Worm (Caenorhabditis elegans) whole organism, early embryonic: ENCODE data around the gene elc-1.

ENCODE experiments used
- B0310.2 ChIP-seq: sonication (generic microtip); optimal IDR thresholded peaks from 2 replicates; lab custom pipeline; 2016; ENCODE audit warnings: mild to moderate bottlenecking, missing genetic modification characterization, missing compliant biosample characterization
- F13C5.2 ChIP-seq: sonication (generic microtip); optimal IDR thresholded peaks from 2 replicates; lab custom pipeline; 2017; ENCODE audit warnings: mild to moderate bottlenecking, missing genetic modification characterization, inconsistent platforms, missing compliant biosample characterization
- aly-1 ChIP-seq: sonication (generic microtip); optimal IDR thresholded peaks from 2 replicates; lab custom pipeline; 2016; ENCODE audit warnings: missing genetic modification characterization, missing compliant biosample characterization
- ama-1 ChIP-seq: fragments of 150-350 bp; optimal IDR thresholded peaks from 2 replicates; lab custom pipeline; 2014
- ceh-13 ChIP-seq: fragments of 200-800 bp; sonication (Bioruptor generic); optimal IDR thresholded peaks from 2 replicates; lab custom pipeline; 2018; ENCODE audit warnings: mild to moderate bottlenecking, missing genetic modification characterization, missing compliant biosample characterization
- ceh-36 ChIP-seq: sonication (generic microtip); optimal IDR thresholded peaks from 2 replicates; lab custom pipeline; 2016; ENCODE audit warnings: missing genetic modification characterization, inconsistent platforms, missing compliant biosample characterization
- ets-7 ChIP-seq: sonication (generic microtip); optimal IDR thresholded peaks from 2 replicates; lab custom pipeline; 2016; ENCODE audit warnings: missing genotype, missing genetic modification characterization, missing compliant biosample characterization
- flt-1 ChIP-seq: fragments of 200-800 bp; sonication (Bioruptor generic); IDR thresholded peaks from 2 replicates; pipeline ENCODE4 v1.3.6; 2022; ENCODE audit warnings: missing genetic modification characterization, missing compliant biosample characterization
- hmbx-1 ChIP-seq: sonication (generic microtip); optimal IDR thresholded peaks from 2 replicates; lab custom pipeline; 2016; ENCODE audit warnings: mild to moderate bottlenecking, missing genetic modification characterization, missing compliant biosample characterization
- hmg-4 ChIP-seq: fragments of 200-800 bp; sonication (Bioruptor generic); optimal IDR thresholded peaks from 2 replicates; lab custom pipeline; 2018; ENCODE audit warnings: mild to moderate bottlenecking, missing genetic modification characterization, missing compliant biosample characterization
- hnd-1 ChIP-seq: sonication (generic microtip); optimal IDR thresholded peaks from 2 replicates; lab custom pipeline; 2016; ENCODE audit warnings: missing genetic modification characterization, missing compliant biosample characterization
- pes-1 ChIP-seq: fragments of 200-800 bp; sonication (Bioruptor generic); IDR thresholded peaks from 2 replicates; pipeline ENCODE4 v1.3.6; 2022; ENCODE audit warnings: missing genetic modification reagents, missing genetic modification characterization, missing compliant biosample characterization
- scrt-1 ChIP-seq: fragments of 200-800 bp; sonication (Bioruptor generic); IDR thresholded peaks from 2 replicates; pipeline ENCODE4 v1.3.6; 2022; ENCODE audit warnings: missing genetic modification characterization, missing compliant biosample characterization
- sea-1 ChIP-seq: fragments of 200-800 bp; sonication (Bioruptor generic); conservative IDR thresholded peaks from 2 replicates; pipeline ENCODE4 v1.3.6; 2022; ENCODE audit warnings: missing genetic modification characterization, missing compliant biosample characterization
- tbx-11 ChIP-seq: fragments of 200-800 bp; sonication (Bioruptor generic); IDR thresholded peaks from 2 replicates; pipeline ENCODE4 v1.3.6; 2022; ENCODE audit warnings: missing genetic modification characterization, missing compliant biosample characterization
- tbx-37 ChIP-seq: fragments of 200-800 bp; sonication (Bioruptor generic); conservative IDR thresholded peaks from 2 replicates; pipeline ENCODE4 v1.3.6; 2022; ENCODE audit warnings: missing genetic modification reagents, missing genetic modification characterization, missing compliant biosample characterization
- tra-4 ChIP-seq: sonication (generic microtip); optimal IDR thresholded peaks from 2 replicates; lab custom pipeline; 2017; ENCODE audit warnings: missing genetic modification characterization, missing compliant biosample characterization

Gene elc-1

ce11 chrIII:1398183-1398582 lies 18.8 kb downstream of the elc-1 start:
- TF ChIP-seq hnd-1 (no peak), F13C5.2 (no peak), ama-1 (lab: Kevin White, UChicago) (no peak), tbx-37 (no peak), hmbx-1 (tag; lab: Kevin White, UChicago) (no peak), sea-1 (GFP tag; lab: Robert Waterston, UW) (no peak), aly-1 (tag; lab: Kevin White, UChicago) (no peak), hmg-4 (GFP tag; lab: Kevin White, UChicago) (no peak), ceh-36 (tag; lab: Kevin White, UChicago) (no peak), B0310.2 (tag; lab: Kevin White, UChicago) (no peak), tra-4 (tag; lab: Kevin White, UChicago) (no peak), tbx-11 (GFP tag; lab: Robert Waterston, UW) (no peak), pes-1 (GFP tag; lab: Robert Waterston, UW) (no peak), flt-1 (GFP tag; lab: Robert Waterston, UW) (no peak)

ce11 chrIII:1395355-1395754 lies 21.6 kb downstream of the elc-1 start:
- TF ChIP-seq ceh-13 (GFP tag; lab: Kevin White, UChicago) (no peak), aly-1 (tag; lab: Kevin White, UChicago) (no peak), ama-1 (lab: Kevin White, UChicago) (no peak), ceh-36 (tag; lab: Kevin White, UChicago) (no peak), hnd-1 (no peak), ets-7 (no peak), pes-1 (GFP tag; lab: Robert Waterston, UW) (no peak), flt-1 (GFP tag; lab: Robert Waterston, UW) (no peak), hmg-4 (GFP tag; lab: Kevin White, UChicago) (no peak), B0310.2 (tag; lab: Kevin White, UChicago) (no peak), scrt-1 (GFP tag; lab: Robert Waterston, UW) (no peak), sea-1 (GFP tag; lab: Robert Waterston, UW) (no peak), tbx-11 (GFP tag; lab: Robert Waterston, UW) (no peak), tra-4 (tag; lab: Kevin White, UChicago) (no peak), tbx-37 (no peak), hmbx-1 (tag; lab: Kevin White, UChicago) (no peak), F13C5.2 (no peak)

ce11 chrIII:1392763-1393162 lies 24.2 kb downstream of the elc-1 start:
- TF ChIP-seq hnd-1 (no peak), B0310.2 (tag; lab: Kevin White, UChicago) (no peak), flt-1 (GFP tag; lab: Robert Waterston, UW) (no peak), sea-1 (GFP tag; lab: Robert Waterston, UW) (no peak), ets-7 (no peak), hmg-4 (GFP tag; lab: Kevin White, UChicago) (no peak), aly-1 (tag; lab: Kevin White, UChicago) (no peak), ceh-36 (tag; lab: Kevin White, UChicago) (no peak), tbx-37 (no peak), ceh-13 (GFP tag; lab: Kevin White, UChicago) (no peak), hmbx-1 (tag; lab: Kevin White, UChicago) (no peak), ama-1 (lab: Kevin White, UChicago) (no peak), F13C5.2 (no peak), pes-1 (GFP tag; lab: Robert Waterston, UW) (no peak), scrt-1 (GFP tag; lab: Robert Waterston, UW) (no peak), tbx-11 (GFP tag; lab: Robert Waterston, UW) (no peak), tra-4 (tag; lab: Kevin White, UChicago) (no peak)

ce11 chrIII:1391752-1392151 lies 25.2 kb downstream of the elc-1 start, which contains the start of gene pals-17:
pals-17 (minus strand) TSS chrIII:1391852.
- TF ChIP-seq aly-1 (tag; lab: Kevin White, UChicago) = no peak
- no peak for TF ChIP-seq hnd-1
- no peak for TF ChIP-seq sea-1 (GFP tag; lab: Robert Waterston, UW)
- TF ChIP-seq tra-4 (tag; lab: Kevin White, UChicago) = no peak
- no peak for TF ChIP-seq F13C5.2
- no peak for TF ChIP-seq hmbx-1 (tag; lab: Kevin White, UChicago)
- TF ChIP-seq tbx-37 = no peak
- TF ChIP-seq ama-1 (lab: Kevin White, UChicago) = no peak
- no peak for TF ChIP-seq B0310.2 (tag; lab: Kevin White, UChicago)
- no peak for TF ChIP-seq ets-7
- TF ChIP-seq pes-1 (GFP tag; lab: Robert Waterston, UW) = no peak

ce11 chrIII:1389988-1390387 lies 27.0 kb downstream of the elc-1 start:
- no peak for TF ChIP-seq ets-7
- no peak for TF ChIP-seq aly-1 (tag; lab: Kevin White, UChicago)
- no peak for TF ChIP-seq scrt-1 (GFP tag; lab: Robert Waterston, UW)
- TF ChIP-seq tra-4 (tag; lab: Kevin White, UChicago) = no peak
- no peak for TF ChIP-seq sea-1 (GFP tag; lab: Robert Waterston, UW)
- TF ChIP-seq flt-1 (GFP tag; lab: Robert Waterston, UW) = no peak
- TF ChIP-seq ama-1 (lab: Kevin White, UChicago) = no peak
- TF ChIP-seq ceh-36 (tag; lab: Kevin White, UChicago) = no peak
- TF ChIP-seq F13C5.2 = no peak

ce11 chrIII:1388274-1389058 lies 28.5 kb downstream of the elc-1 start, which contains the start of gene pals-20:
pals-20 (minus strand) TSS chrIII:1388324.
- TF ChIP-seq hmbx-1 (tag; lab: Kevin White, UChicago) = no peak
- TF ChIP-seq hmg-4 (GFP tag; lab: Kevin White, UChicago) = no peak

ce11 chrIII:1384694-1385093 lies 32.3 kb downstream of the elc-1 start:
- no peak for TF ChIP-seq hmbx-1 (tag; lab: Kevin White, UChicago)
- no peak for TF ChIP-seq pes-1 (GFP tag; lab: Robert Waterston, UW)
- TF ChIP-seq ama-1 (lab: Kevin White, UChicago) = no peak
- no peak for TF ChIP-seq B0310.2 (tag; lab: Kevin White, UChicago)
- TF ChIP-seq flt-1 (GFP tag; lab: Robert Waterston, UW) = no peak
- TF ChIP-seq scrt-1 (GFP tag; lab: Robert Waterston, UW) = no peak
- no peak for TF ChIP-seq aly-1 (tag; lab: Kevin White, UChicago)
